Worm (Caenorhabditis elegans) whole organism, midembryonic: ENCODE results near the gene F58E6.13.

Experiments
- T22C8.4 ChIP-seq: fragments of 200-800 bp; sonication (Bioruptor generic); IDR thresholded peaks from 2 replicates; pipeline ENCODE4 v1.3.6; 2022; ENCODE audit warnings: missing genetic modification characterization, missing compliant biosample characterization
- cog-1 ChIP-seq: sonication (generic microtip); optimal IDR thresholded peaks from 2 replicates; lab custom pipeline; 2016; ENCODE audit warnings: missing genetic modification characterization, missing compliant biosample characterization
- flt-1 ChIP-seq: fragments of 200-800 bp; sonication (Bioruptor generic); IDR thresholded peaks from 2 replicates; pipeline ENCODE4 v1.3.6; 2022; ENCODE audit warnings: missing genetic modification characterization, missing compliant biosample characterization
- klf-2 ChIP-seq: fragments of 200-800 bp; sonication (Bioruptor generic); conservative IDR thresholded peaks from 2 replicates; pipeline ENCODE4 v1.3.6; 2022; ENCODE audit warnings: missing genetic modification reagents, missing genetic modification characterization, missing compliant biosample characterization
- med-1 ChIP-seq: sonication (generic microtip); optimal IDR thresholded peaks from 2 replicates; lab custom pipeline; 2017; ENCODE audit warnings: missing genetic modification characterization, mild to moderate bottlenecking, missing compliant biosample characterization, antibody characterized with exemption, missing genetic modification reagents; ENCODE audit not compliant: insufficient read depth
- ref-1 ChIP-seq: fragments of 200-800 bp; sonication (Bioruptor generic); conservative IDR thresholded peaks from 2 replicates; pipeline ENCODE4 v1.3.6; 2022; ENCODE audit warnings: missing genetic modification reagents, missing genetic modification characterization, missing compliant biosample characterization
- tab-1 ChIP-seq: fragments of 200-800 bp; sonication (Bioruptor generic); IDR thresholded peaks from 2 replicates; pipeline ENCODE4 v1.3.6; 2022; ENCODE audit warnings: missing genetic modification characterization, missing compliant biosample characterization
- ztf-23 ChIP-seq: fragments of 200-800 bp; sonication (Bioruptor generic); IDR thresholded peaks from 2 replicates; pipeline ENCODE4 v1.3.6; 2022; ENCODE audit warnings: missing genetic modification reagents, missing genetic modification characterization, missing compliant biosample characterization
- ztf-29 ChIP-seq: fragments of 200-800 bp; sonication (Bioruptor generic); IDR thresholded peaks from 2 replicates; pipeline ENCODE4 v1.3.6; 2022; ENCODE audit warnings: missing genetic modification reagents, missing genetic modification characterization, missing compliant biosample characterization

The F58E6.13 gene

ce11 chrV:9752918-9753317 lies 7.9 kb downstream of the F58E6.13 start, which contains the start of gene F58E6.6:
F58E6.6 (minus strand) TSS chrV:9753018.
- TF ChIP-seq med-1 (GFP tag; lab: Kevin White, UChicago) (no peak), ref-1 (no peak), ztf-23 (GFP tag; lab: Robert Waterston, UW) (no peak), T22C8.4 (no peak), tab-1 (GFP tag; lab: Robert Waterston, UW) (no peak), klf-2 (no peak), ztf-29 (no peak)

ce11 chrV:9753554-9753953 lies 8.5 kb downstream of the F58E6.13 start:
- no peak for TF ChIP-seq flt-1 (GFP tag; lab: Robert Waterston, UW)
- no peak for TF ChIP-seq klf-2
- no peak for TF ChIP-seq ztf-29
- TF ChIP-seq med-1 (GFP tag; lab: Kevin White, UChicago), result no peak
- TF ChIP-seq T22C8.4, result no peak
- no peak for TF ChIP-seq cog-1 (tag; lab: Kevin White, UChicago)
- TF ChIP-seq ztf-23 (GFP tag; lab: Robert Waterston, UW), result no peak
- TF ChIP-seq ref-1, result no peak
- no peak for TF ChIP-seq tab-1 (GFP tag; lab: Robert Waterston, UW)

- TF ChIP-seq T22C8.4 (no peak), flt-1 (GFP tag; lab: Robert Waterston, UW) (no peak), ref-1 (no peak), ztf-29 (no peak), med-1 (GFP tag; lab: Kevin White, UChicago) (no peak), cog-1 (tag; lab: Kevin White, UChicago) (no peak), klf-2 (no peak), tab-1 (GFP tag; lab: Robert Waterston, UW) (no peak), ztf-23 (GFP tag; lab: Robert Waterston, UW) (no peak)
Measured at ce11 chrV:9754459-9754858, 9.4 kb downstream of the F58E6.13 start, which contains the start of gene F58E6.5. F58E6.5 (minus strand) TSS chrV:9754559.

DNA sequence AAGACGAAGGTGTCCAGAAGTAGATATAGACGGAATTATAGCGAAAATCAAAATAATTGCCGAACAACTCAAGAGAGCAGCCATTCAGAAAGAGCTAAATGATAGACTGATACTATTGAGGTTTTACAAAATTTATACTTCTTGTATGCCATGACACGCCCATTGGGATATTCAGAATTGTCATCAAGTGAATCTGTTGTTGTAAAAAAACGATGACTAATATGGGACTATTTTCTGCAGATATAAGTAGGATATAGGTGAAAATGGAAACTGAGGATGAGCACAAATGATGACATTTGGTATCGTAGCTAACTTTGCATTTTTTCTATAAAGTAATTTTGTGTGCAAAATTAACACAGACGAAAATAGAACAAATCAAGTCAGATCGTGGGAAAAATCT lies 10.7 kb downstream of the F58E6.13 start, which contains the start of gene F58E6.8:
Gene F58E6.8, minus strand, starts transcription at position 101 of the 400 bp plus-strand sequence.
- TF ChIP-seq med-1 (GFP tag; lab: Kevin White, UChicago) (no peak), cog-1 (tag; lab: Kevin White, UChicago) (no peak), ref-1 (no peak), tab-1 (GFP tag; lab: Robert Waterston, UW) (no peak), ztf-23 (GFP tag; lab: Robert Waterston, UW) (no peak), T22C8.4 (no peak), ztf-29 (no peak), flt-1 (GFP tag; lab: Robert Waterston, UW) (no peak), klf-2 (no peak)

- TF ChIP-seq tab-1 (GFP tag; lab: Robert Waterston, UW) (no peak), klf-2 (no peak), cog-1 (tag; lab: Kevin White, UChicago) (no peak), flt-1 (GFP tag; lab: Robert Waterston, UW) (no peak), ref-1 (no peak), med-1 (GFP tag; lab: Kevin White, UChicago) (no peak), ztf-23 (GFP tag; lab: Robert Waterston, UW) (no peak), ztf-29 (no peak), T22C8.4 (no peak)
Measured at ce11 chrV:9756242-9756641, 11.2 kb downstream of the F58E6.13 start, which contains the start of gene hrg-3. hrg-3 (plus strand) TSS chrV:9756468.

DNA sequence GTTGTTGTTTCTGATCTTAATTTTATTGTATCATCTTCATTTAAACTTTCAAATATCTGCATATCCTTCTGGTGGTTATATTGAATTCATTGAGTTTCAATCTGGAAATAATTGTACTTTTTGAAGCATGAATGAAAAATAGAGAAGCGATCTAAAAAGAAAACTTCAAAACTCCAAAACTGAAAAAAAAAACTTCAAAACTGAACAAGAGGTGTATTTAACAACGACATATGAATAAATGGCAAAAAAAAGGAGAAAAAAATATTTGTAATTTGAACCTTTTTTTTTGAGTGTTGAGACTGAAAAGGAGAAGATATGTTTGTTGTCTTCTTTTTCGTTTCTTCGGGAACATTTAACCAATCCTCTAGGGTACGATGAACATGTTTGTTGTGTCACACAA lies 12.8 kb downstream of the F58E6.13 start, which contains the start of gene F58E6.11:
Gene F58E6.11, minus strand, starts transcription at position 101 of the 400 bp plus-strand sequence.
- TF ChIP-seq med-1 (GFP tag; lab: Kevin White, UChicago), result no peak
- TF ChIP-seq ztf-29, result no peak

DNA sequence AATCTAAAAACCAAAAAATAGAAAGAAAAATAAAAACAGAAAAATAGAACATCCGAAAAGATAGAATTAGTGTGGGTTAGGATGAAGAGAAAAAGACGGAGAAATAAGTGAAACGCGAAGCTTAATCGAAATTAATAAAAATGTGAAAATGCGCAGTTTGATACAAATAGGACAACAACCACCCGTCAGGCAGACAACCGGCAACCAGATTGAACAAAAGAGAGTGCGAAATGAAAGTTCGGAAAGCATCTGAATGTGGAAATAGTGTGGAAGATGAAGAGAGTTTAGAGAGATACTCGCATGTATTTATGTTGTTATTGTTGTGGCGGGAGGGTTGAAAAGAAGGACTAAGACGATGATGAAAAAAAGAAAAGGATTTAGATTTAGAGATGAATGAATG lies 13.4 kb downstream of the F58E6.13 start:
- TF ChIP-seq cog-1 (tag; lab: Kevin White, UChicago) (no peak), ztf-29 (no peak), klf-2 (no peak), med-1 (GFP tag; lab: Kevin White, UChicago) (no peak), flt-1 (GFP tag; lab: Robert Waterston, UW) (no peak), T22C8.4 (no peak), ztf-23 (GFP tag; lab: Robert Waterston, UW) (no peak), tab-1 (GFP tag; lab: Robert Waterston, UW) (no peak), ref-1 (no peak)

DNA sequence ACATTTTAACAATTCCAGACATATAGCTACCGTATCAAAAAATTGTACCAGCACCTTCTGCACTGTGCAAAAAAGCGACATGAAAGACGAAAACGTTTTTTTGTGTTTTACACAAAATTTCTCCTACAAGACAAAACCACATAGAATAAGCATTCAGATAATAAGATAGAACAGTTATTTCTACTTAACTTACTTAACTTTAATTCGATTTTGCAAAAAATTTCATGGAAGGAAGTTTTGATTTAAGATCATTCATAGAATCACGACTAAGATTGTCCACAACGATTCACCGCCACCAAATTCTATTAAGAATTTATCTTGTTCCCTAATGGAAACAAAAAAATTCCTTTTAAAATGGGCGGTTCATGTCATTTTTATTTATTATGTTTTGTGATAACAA lies 18.7 kb downstream of the F58E6.13 start:
- no peak for TF ChIP-seq ref-1
- TF ChIP-seq med-1 (GFP tag; lab: Kevin White, UChicago), result no peak
- no peak for TF ChIP-seq tab-1 (GFP tag; lab: Robert Waterston, UW)
- no peak for TF ChIP-seq ztf-29
- no peak for TF ChIP-seq ztf-23 (GFP tag; lab: Robert Waterston, UW)
- no peak for TF ChIP-seq T22C8.4
- no peak for TF ChIP-seq klf-2
- no peak for TF ChIP-seq flt-1 (GFP tag; lab: Robert Waterston, UW)
- no peak for TF ChIP-seq cog-1 (tag; lab: Kevin White, UChicago)

- TF ChIP-seq T22C8.4 (no peak), ztf-29 (no peak)
Measured at ce11 chrV:9764552-9764951, 19.5 kb downstream of the F58E6.13 start.

DNA sequence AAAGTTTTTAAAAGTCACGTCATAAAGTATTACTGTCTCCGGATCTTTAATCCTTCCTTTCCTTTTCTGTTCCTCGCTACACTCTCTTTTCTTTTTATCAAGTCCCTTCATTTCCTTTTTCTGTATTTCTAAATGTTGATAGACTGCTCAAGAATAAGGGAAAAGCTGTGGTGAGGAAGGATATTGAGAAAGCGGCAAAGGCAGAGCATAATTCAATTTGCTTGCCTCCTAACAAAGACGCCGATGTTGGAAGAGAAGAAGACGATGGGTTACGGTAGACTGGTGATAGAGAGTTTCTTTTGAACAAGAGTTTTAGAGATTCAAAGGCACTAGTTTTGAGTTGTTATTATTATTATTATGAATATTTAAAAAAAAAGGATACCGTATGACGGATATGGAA lies 20.6 kb downstream of the F58E6.13 start:
- no peak for TF ChIP-seq med-1 (GFP tag; lab: Kevin White, UChicago)
- TF ChIP-seq cog-1 (tag; lab: Kevin White, UChicago), result no peak
- TF ChIP-seq ref-1, result no peak
- TF ChIP-seq klf-2, result no peak
- TF ChIP-seq ztf-29, result no peak
- no peak for TF ChIP-seq T22C8.4
- no peak for TF ChIP-seq ztf-23 (GFP tag; lab: Robert Waterston, UW)
- no peak for TF ChIP-seq flt-1 (GFP tag; lab: Robert Waterston, UW)
- no peak for TF ChIP-seq tab-1 (GFP tag; lab: Robert Waterston, UW)

DNA sequence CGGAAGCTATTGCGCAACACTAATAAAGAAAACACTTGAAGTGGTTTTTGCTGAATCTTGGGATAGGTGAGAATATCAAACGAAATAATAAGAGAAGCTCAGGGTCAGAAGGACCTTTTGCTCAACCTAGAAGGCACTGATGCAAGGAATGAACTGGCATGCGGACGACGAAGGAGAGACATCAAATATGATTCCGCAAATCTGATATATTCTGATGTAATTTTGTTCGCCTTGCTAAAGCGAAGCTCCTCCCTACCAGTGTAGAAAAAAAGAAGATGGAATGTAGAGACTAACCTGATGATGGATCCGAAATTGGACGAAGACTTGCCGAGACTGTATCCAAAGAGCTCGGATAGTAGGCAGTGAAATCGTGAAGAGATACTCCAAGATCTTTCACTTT lies 22.9 kb downstream of the F58E6.13 start:
- TF ChIP-seq klf-2 (no peak), cog-1 (tag; lab: Kevin White, UChicago) (no peak), T22C8.4 (no peak), flt-1 (GFP tag; lab: Robert Waterston, UW) (no peak), ztf-29 (no peak)
